Worm (Caenorhabditis elegans): ENCODE results near the gene F23H11.7.

ce11 chrIII:946250-946725 lies 27.1 kb upstream of the F23H11.7 start, which contains the start of gene fbxa-60:
- TF ChIP-seq ceh-100 (GFP tag; IDR thresholded peaks at IDR 0.05) (no peak), ceh-79 (tag; optimal IDR thresholded peaks at IDR 0.05) (no peak), F57C9.4 (tag; optimal IDR thresholded peaks at IDR 0.05) (no peak), Y95B8A.8 (GFP tag; IDR thresholded peaks at IDR 0.05) (no peak), nfya-2 (GFP tag; IDR thresholded peaks at IDR 0.05) (no peak), chd-7 (tag; optimal IDR thresholded peaks at IDR 0.05) (no peak)
